Worm (Caenorhabditis elegans) whole organism, L2 larva: ENCODE results near the gene eri-3.

ENCODE experiments used
- ama-1 ChIP-seq: fragments of 150-350 bp; optimal IDR thresholded peaks from 2 replicates; lab custom pipeline; 2018; ENCODE audit warnings: inconsistent platforms
- lin-11 ChIP-seq: fragments of 150-350 bp; sonication (generic microtip); optimal IDR thresholded peaks from 2 replicates; lab custom pipeline; 2014; ENCODE audit warnings: missing biosample characterization, missing genetic modification characterization, inconsistent platforms, mixed read lengths
- nhr-237 ChIP-seq: fragments of 150-350 bp; optimal IDR thresholded peaks from 2 replicates; lab custom pipeline; 2014; ENCODE audit warnings: missing biosample characterization, missing genetic modification characterization
- nhr-6 ChIP-seq: fragments of 150-350 bp; optimal IDR thresholded peaks from 2 replicates; lab custom pipeline; 2014; ENCODE audit warnings: missing biosample characterization, missing genetic modification characterization

DNA sequence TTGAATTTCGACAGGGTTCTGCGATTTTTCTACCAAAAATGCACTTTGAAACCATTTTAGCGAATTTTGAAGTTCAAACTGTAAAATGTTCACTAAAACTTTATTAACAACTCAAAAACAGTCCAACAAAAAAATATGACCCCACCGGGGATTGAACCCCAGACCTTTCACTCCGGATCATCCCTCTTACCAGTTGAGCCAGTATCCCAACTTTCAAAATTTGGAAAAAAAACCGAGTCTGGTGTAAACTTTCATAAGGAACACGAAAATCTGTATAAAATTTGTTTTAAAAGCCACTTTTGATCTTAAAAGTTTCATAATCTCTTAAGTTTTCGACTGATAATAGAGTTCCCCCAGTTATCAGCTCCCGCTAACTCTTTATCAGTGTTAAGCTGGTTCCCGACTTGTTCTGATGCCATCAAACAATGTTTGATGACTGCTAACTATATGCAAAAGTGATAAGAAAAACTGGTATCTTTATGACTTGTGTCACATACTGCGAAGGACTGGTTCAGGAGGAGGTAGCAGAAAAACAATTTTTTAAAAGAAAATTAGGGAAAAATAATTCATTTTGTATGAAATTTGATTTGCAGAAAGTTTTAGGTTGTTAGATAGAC lies 19.7 kb upstream of the eri-3 start:
- TF ChIP-seq ama-1 (no peak), lin-11 (tag; lab: Kevin White, UChicago) (no peak), nhr-6 (tag; lab: Kevin White, UChicago) (no peak), nhr-237 (tag; lab: Kevin White, UChicago) (no peak)
